Worm (Caenorhabditis elegans) whole organism, L1 larva: ENCODE measurements around the gene C46F9.6.

ENCODE experiments used
- alr-1 ChIP-seq: fragments of 200-800 bp; sonication (Bioruptor generic); optimal IDR thresholded peaks from 2 replicates; lab custom pipeline; 2018; ENCODE audit warnings: borderline replicate concordance, mild to moderate bottlenecking, missing genetic modification characterization, missing compliant biosample characterization
- elt-2 ChIP-seq: sonication (generic microtip); optimal IDR thresholded peaks from 2 replicates; lab custom pipeline; 2016; ENCODE audit warnings: missing genetic modification characterization, mild to moderate bottlenecking, inconsistent platforms, missing compliant biosample characterization, missing genetic modification reagents
- lin-13 ChIP-seq: fragments of 150-350 bp; optimal IDR thresholded peaks from 2 replicates; lab custom pipeline; 2014; ENCODE audit warnings: missing biosample characterization, missing genetic modification reagents, missing genetic modification characterization
- lsy-2 ChIP-seq, 2 experiments: fragments of 150-350 bp; optimal IDR thresholded peaks; 2 replicates each; lab custom pipeline; 2014; ENCODE audit warnings: missing biosample characterization in 2 of 2, missing genetic modification characterization in 2 of 2
- nhr-11 ChIP-seq: fragments of 150-350 bp; optimal IDR thresholded peaks from 2 replicates; lab custom pipeline; 2014; ENCODE audit warnings: missing biosample characterization, missing genetic modification characterization
- nhr-76 ChIP-seq: sonication (generic microtip); optimal IDR thresholded peaks from 2 replicates; lab custom pipeline; 2017; ENCODE audit warnings: missing biosample characterization, missing genetic modification characterization

DNA sequence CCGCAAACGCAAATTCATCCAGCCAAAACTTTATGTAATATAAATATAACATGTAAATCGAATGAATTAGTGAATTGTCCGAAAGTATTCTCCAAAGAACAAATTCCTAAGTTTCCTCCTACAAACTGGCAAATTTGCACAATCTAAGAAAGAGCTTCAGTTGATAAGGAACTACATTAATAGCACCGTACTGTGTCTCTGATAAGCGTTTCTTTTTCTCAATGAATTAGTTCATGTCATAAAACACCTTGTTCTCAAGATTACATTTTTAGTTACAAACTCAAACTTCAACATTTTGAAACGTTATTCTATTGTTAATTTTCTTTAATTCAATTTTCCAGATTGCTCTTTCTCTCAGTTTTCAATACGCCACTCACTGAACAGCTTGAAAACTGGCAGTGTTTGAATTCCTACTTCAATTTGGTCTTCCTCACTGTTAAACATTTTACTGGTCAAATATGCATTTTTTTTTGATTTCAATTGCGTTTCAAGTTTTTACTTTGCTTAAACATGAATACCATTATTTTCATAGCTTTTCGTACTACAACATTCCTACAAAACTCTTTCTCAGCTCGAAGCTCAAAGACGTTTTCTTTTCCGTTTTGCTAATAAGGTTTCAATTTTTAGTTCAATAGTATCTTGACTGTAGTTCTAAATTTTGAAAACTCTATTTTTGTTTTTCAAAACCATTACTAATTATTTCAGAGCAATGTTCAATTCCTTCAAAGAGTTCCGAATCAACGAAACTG lies 32.2 kb upstream of the C46F9.6 start, which contains the start of gene math-15:
- no peak for TF ChIP-seq lin-13 (GFP tag; lab: Kevin White, UChicago)
- no peak for TF ChIP-seq alr-1 (tag; lab: Kevin White, UChicago)
- TF ChIP-seq lsy-2 (tag; optimal IDR thresholded peaks at IDR 0.05; lab: Kevin White, UChicago): no peak
- peak; percentile 59 for TF ChIP-seq elt-2 (tag; lab: Kevin White, UChicago)
- TF ChIP-seq nhr-11 (tag; lab: Kevin White, UChicago): no peak
- no peak for TF ChIP-seq nhr-76 (tag; lab: Kevin White, UChicago)
